Worm (Caenorhabditis elegans): ENCODE results near the gene sre-18.

DNA sequence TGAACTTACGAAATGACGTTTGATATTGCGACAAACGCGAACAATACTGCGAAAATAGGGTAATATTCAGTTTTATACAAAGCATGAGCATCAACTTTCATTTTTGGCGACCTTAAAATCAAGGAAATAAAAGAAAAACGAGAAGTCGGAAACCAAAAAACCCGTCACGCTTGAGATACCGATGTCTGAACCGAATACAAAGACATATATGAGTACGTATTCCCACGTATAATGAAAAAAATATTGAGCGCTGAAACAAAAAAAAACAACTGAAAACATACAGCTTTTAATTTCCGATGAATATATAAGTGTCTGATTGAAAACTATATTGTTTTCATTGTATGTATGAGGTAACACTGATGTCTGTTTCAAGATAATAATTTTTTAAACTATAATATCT, at the start of gene sre-18:
- TF ChIP-seq cog-1 (tag; optimal IDR thresholded peaks at IDR 0.05) (no peak), T22C8.4 (GFP tag; IDR thresholded peaks at IDR 0.05) (no peak)
